Worm (Caenorhabditis elegans): Measurements from ENCODE around the gene snt-5.

ce11 chrV:1442042-1442441, 30.7 kb upstream of the snt-5 start, which contains the start of gene cnc-11:
- no peak for TF ChIP-seq ztf-11 (tag; optimal IDR thresholded peaks at IDR 0.05)
- no peak for TF ChIP-seq daf-19 (GFP tag; conservative IDR thresholded peaks at IDR 0.05)
- no peak for TF ChIP-seq unc-39 (tag; optimal IDR thresholded peaks at IDR 0.05)
- peak in 1 of 2 experiments; percentile 65 for TF ChIP-seq unc-62 (GFP tag; optimal IDR thresholded peaks at IDR 0.05 in 1 of 2)
- no peak for TF ChIP-seq unc-62 (tag; optimal IDR thresholded peaks at IDR 0.05)
- no peak for TF ChIP-seq daf-12 (tag; optimal IDR thresholded peaks at IDR 0.05)
- no peak for TF ChIP-seq nhr-111 (GFP tag; optimal IDR thresholded peaks at IDR 0.05)
- no peak for TF ChIP-seq mxl-3 (GFP tag; optimal IDR thresholded peaks at IDR 0.05)
- TF ChIP-seq nhr-28 (tag; optimal IDR thresholded peaks at IDR 0.05): no peak
- TF ChIP-seq snpc-4 (tag; optimal IDR thresholded peaks at IDR 0.05): no peak
- TF ChIP-seq vab-7 (GFP tag; IDR thresholded peaks at IDR 0.05): no peak

Data from whole organism, L4 larva.